Worm (Caenorhabditis elegans) whole organism, early embryonic: Measurements from ENCODE around the gene ptc-3.

ENCODE experiments used
- B0310.2 ChIP-seq: sonication (generic microtip); optimal IDR thresholded peaks from 2 replicates; lab custom pipeline; 2016; ENCODE audit warnings: mild to moderate bottlenecking, missing genetic modification characterization, missing compliant biosample characterization
- F13C5.2 ChIP-seq: sonication (generic microtip); optimal IDR thresholded peaks from 2 replicates; lab custom pipeline; 2017; ENCODE audit warnings: mild to moderate bottlenecking, missing genetic modification characterization, inconsistent platforms, missing compliant biosample characterization
- ama-1 ChIP-seq: fragments of 150-350 bp; optimal IDR thresholded peaks from 2 replicates; lab custom pipeline; 2014
- ceh-13 ChIP-seq: fragments of 200-800 bp; sonication (Bioruptor generic); optimal IDR thresholded peaks from 2 replicates; lab custom pipeline; 2018; ENCODE audit warnings: mild to moderate bottlenecking, missing genetic modification characterization, missing compliant biosample characterization
- ets-7 ChIP-seq: sonication (generic microtip); optimal IDR thresholded peaks from 2 replicates; lab custom pipeline; 2016; ENCODE audit warnings: missing genotype, missing genetic modification characterization, missing compliant biosample characterization
- flt-1 ChIP-seq: fragments of 200-800 bp; sonication (Bioruptor generic); IDR thresholded peaks from 2 replicates; pipeline ENCODE4 v1.3.6; 2022; ENCODE audit warnings: missing genetic modification characterization, missing compliant biosample characterization
- hmbx-1 ChIP-seq: sonication (generic microtip); optimal IDR thresholded peaks from 2 replicates; lab custom pipeline; 2016; ENCODE audit warnings: mild to moderate bottlenecking, missing genetic modification characterization, missing compliant biosample characterization
- hmg-4 ChIP-seq: fragments of 200-800 bp; sonication (Bioruptor generic); optimal IDR thresholded peaks from 2 replicates; lab custom pipeline; 2018; ENCODE audit warnings: mild to moderate bottlenecking, missing genetic modification characterization, missing compliant biosample characterization
- sea-1 ChIP-seq: fragments of 200-800 bp; sonication (Bioruptor generic); conservative IDR thresholded peaks from 2 replicates; pipeline ENCODE4 v1.3.6; 2022; ENCODE audit warnings: missing genetic modification characterization, missing compliant biosample characterization
- tbx-11 ChIP-seq: fragments of 200-800 bp; sonication (Bioruptor generic); IDR thresholded peaks from 2 replicates; pipeline ENCODE4 v1.3.6; 2022; ENCODE audit warnings: missing genetic modification characterization, missing compliant biosample characterization

DNA sequence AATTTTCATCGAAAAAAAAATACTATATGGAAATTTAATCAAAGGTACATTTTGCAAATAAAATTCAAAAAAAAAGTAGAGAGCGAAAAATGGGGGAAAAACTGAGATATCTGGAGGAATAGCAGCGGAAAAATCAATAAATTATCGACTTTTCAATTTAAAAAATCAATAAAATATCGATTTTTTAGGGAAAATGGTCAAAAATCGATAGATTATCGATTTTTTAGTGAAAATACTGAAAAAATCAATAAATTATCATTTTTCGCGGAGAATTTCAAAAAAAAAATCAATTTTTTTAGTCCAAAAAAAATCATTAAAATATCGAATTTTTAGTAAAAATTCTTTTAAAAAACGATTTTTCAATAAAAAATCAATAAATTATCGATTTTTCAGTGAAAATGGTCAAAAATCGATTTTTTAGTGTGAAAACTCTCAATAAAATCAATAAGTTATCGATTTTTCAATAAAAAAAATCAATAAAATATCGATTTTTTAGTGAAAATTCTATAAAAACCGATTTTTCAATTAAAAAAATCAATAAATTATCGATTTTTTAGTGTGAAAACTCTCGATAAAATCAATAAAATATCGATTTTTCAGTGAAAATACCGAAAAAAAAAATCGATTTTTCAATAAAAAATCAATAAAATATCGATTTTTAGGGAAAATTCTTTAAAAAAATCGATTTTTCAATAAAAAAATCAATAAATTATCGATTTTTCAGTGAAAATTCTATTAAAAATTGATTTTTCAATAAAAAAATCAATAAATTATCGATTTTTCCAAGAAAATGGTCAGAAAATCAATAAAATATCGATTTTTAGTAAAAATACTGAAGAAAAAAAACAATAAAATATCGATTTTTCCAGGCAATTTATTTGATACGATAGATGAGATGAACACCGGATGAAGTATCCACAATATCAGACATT is 33.4 kb upstream of the ptc-3 start:
- TF ChIP-seq ama-1 (no peak), sea-1 (GFP tag; lab: Robert Waterston, UW) (no peak), flt-1 (GFP tag; lab: Robert Waterston, UW) (no peak), hmbx-1 (tag; lab: Kevin White, UChicago) (no peak), tbx-11 (GFP tag; lab: Robert Waterston, UW) (no peak), B0310.2 (tag; lab: Kevin White, UChicago) (no peak), F13C5.2 (tag; lab: Kevin White, UChicago) (no peak), ceh-13 (no peak), ets-7 (tag; lab: Kevin White, UChicago) (no peak), hmg-4 (GFP tag; lab: Kevin White, UChicago) (no peak)
